Fruit fly (Drosophila melanogaster) whole organism, embryonic: ENCODE measurements around the gene CG10232.

Experiments
- Adf1 ChIP-seq: fragments of 200-800 bp; sonication (Bioruptor generic); IDR thresholded peaks from 2 replicates; pipeline ENCODE4 v1.3.6; 2022; ENCODE audit warnings: missing biosample characterization, missing genetic modification characterization
- Atf-2 ChIP-seq: fragments of 200-800 bp; sonication (Bioruptor generic); optimal IDR thresholded peaks from 2 replicates; lab custom pipeline; 2016; ENCODE audit warnings: missing biosample characterization, missing genetic modification characterization
- Bteb2 ChIP-seq: fragments of 200-800 bp; sonication (Bioruptor generic); optimal IDR thresholded peaks from 2 replicates; lab custom pipeline; 2016; ENCODE audit warnings: missing biosample characterization, missing genetic modification characterization
- CG10959 ChIP-seq: fragments of 200-800 bp; sonication (Bioruptor generic); IDR thresholded peaks from 2 replicates; pipeline ENCODE4 v1.3.6; 2022; ENCODE audit warnings: missing biosample characterization, missing genetic modification characterization
- CG11504 ChIP-seq: fragments of 200-800 bp; sonication (Bioruptor generic); optimal IDR thresholded peaks from 3 replicates; lab custom pipeline; 2019; ENCODE audit warnings: missing biosample characterization, mild to moderate bottlenecking, missing genetic modification characterization, moderate library complexity
- CG14965 ChIP-seq: fragments of 200-800 bp; sonication (Bioruptor generic); optimal IDR thresholded peaks from 2 replicates; lab custom pipeline; 2016; ENCODE audit warnings: missing biosample characterization, missing genetic modification characterization, borderline replicate concordance
- CG1529 ChIP-seq: fragments of 200-800 bp; sonication (Bioruptor generic); optimal IDR thresholded peaks from 3 replicates; lab custom pipeline; 2018; ENCODE audit warnings: missing biosample characterization, missing genetic modification characterization
- CG18262 ChIP-seq: fragments of 200-800 bp; optimal IDR thresholded peaks from 3 replicates; lab custom pipeline; 2019; ENCODE audit warnings: missing biosample characterization, mild to moderate bottlenecking, missing genetic modification characterization, moderate library complexity
- CG18599 ChIP-seq: fragments of 200-800 bp; sonication (Bioruptor generic); optimal IDR thresholded peaks from 3 replicates; lab custom pipeline; 2017; ENCODE audit warnings: missing biosample characterization, missing genetic modification characterization, mild to moderate bottlenecking, moderate library complexity, missing genetic modification reagents
- CG2712 ChIP-seq: fragments of 200-800 bp; optimal IDR thresholded peaks from 3 replicates; lab custom pipeline; 2019; ENCODE audit warnings: missing biosample characterization, mild to moderate bottlenecking, missing genetic modification characterization, moderate library complexity
- CG30020 ChIP-seq: fragments of 200-800 bp; optimal IDR thresholded peaks from 2 replicates; lab custom pipeline; 2019; ENCODE audit warnings: missing biosample characterization, mild to moderate bottlenecking, missing genetic modification characterization, moderate library complexity
- CG31224 ChIP-seq: fragments of 200-800 bp; sonication (Bioruptor generic); IDR thresholded peaks from 2 replicates; pipeline ENCODE4 v1.3.6; 2022; ENCODE audit warnings: missing biosample characterization, missing genetic modification characterization
- CG3163 ChIP-seq: fragments of 200-800 bp; sonication (Bioruptor generic); optimal IDR thresholded peaks from 3 replicates; lab custom pipeline; 2016; ENCODE audit warnings: missing biosample characterization, missing genetic modification characterization
- CG34224 ChIP-seq: fragments of 200-800 bp; sonication (Bioruptor generic); IDR thresholded peaks from 3 replicates; pipeline ENCODE4 v1.3.6; 2022; ENCODE audit warnings: missing biosample characterization, missing genetic modification characterization; ENCODE audit not compliant: partially characterized antibody
- CG4730 ChIP-seq: fragments of 200-800 bp; sonication (Bioruptor generic); IDR thresholded peaks from 2 replicates; pipeline ENCODE4 v1.3.6; 2022; ENCODE audit warnings: missing biosample characterization, missing genetic modification characterization
- CG4854 ChIP-seq: fragments of 200-800 bp; sonication (Bioruptor generic); optimal IDR thresholded peaks from 2 replicates; lab custom pipeline; 2016; ENCODE audit warnings: missing biosample characterization, missing genetic modification characterization, inconsistent platforms
- CG5953 ChIP-seq: fragments of 200-800 bp; sonication (Bioruptor generic); IDR thresholded peaks from 2 replicates; pipeline ENCODE4 v1.3.6; 2022; ENCODE audit warnings: missing biosample characterization, missing genetic modification characterization
- CG7928 ChIP-seq: fragments of 200-800 bp; sonication (Bioruptor generic); optimal IDR thresholded peaks from 2 replicates; lab custom pipeline; 2017; ENCODE audit warnings: missing biosample characterization, mild to moderate bottlenecking, missing genetic modification characterization
- CG8290 ChIP-seq, 3 experiments: fragments of 200-800 bp; sonication (Bioruptor generic); optimal IDR thresholded peaks; 2 replicates each; lab custom pipeline; 2016 to 2019; ENCODE audit warnings: missing biosample characterization in 3 of 3, missing genetic modification characterization in 3 of 3, mild to moderate bottlenecking in 2 of 3, moderate library complexity in 1 of 3
- CG9437 ChIP-seq: fragments of 200-800 bp; sonication (Bioruptor generic); optimal IDR thresholded peaks from 2 replicates; lab custom pipeline; 2018; ENCODE audit warnings: missing biosample characterization, mild to moderate bottlenecking, missing genetic modification characterization
- CG9727 ChIP-seq: fragments of 200-800 bp; sonication (Bioruptor generic); optimal IDR thresholded peaks from 3 replicates; lab custom pipeline; 2017; ENCODE audit warnings: missing biosample characterization, mild to moderate bottlenecking, missing genetic modification characterization
- CG9817 ChIP-seq: fragments of 200-800 bp; sonication (Bioruptor generic); optimal IDR thresholded peaks from 2 replicates; lab custom pipeline; 2018; ENCODE audit warnings: missing biosample characterization, mild to moderate bottlenecking, missing genetic modification characterization, moderate library complexity
- CHES-1-like ChIP-seq: fragments of 200-800 bp; sonication (Bioruptor generic); optimal IDR thresholded peaks from 2 replicates; lab custom pipeline; 2016; ENCODE audit warnings: missing biosample characterization, missing genetic modification characterization
- Fer1 ChIP-seq: fragments of 200-800 bp; sonication (Bioruptor generic); optimal IDR thresholded peaks from 2 replicates; lab custom pipeline; 2017; ENCODE audit warnings: missing biosample characterization, mild to moderate bottlenecking, missing genetic modification characterization
- Hmr ChIP-seq: fragments of 200-800 bp; sonication (Bioruptor generic); optimal IDR thresholded peaks from 3 replicates; lab custom pipeline; 2017; ENCODE audit warnings: mild to moderate bottlenecking, missing biosample characterization, missing genetic modification reagents, missing genetic modification characterization
- Hr51 ChIP-seq, 2 experiments: fragments of 200-800 bp; sonication (Bioruptor generic); optimal IDR thresholded peaks; 2 replicates in 1 of 2; 3 replicates in 1 of 2; lab custom pipeline; 2016 to 2018; ENCODE audit warnings: missing biosample characterization in 2 of 2, missing genetic modification characterization in 2 of 2, mild to moderate bottlenecking in 1 of 2, moderate library complexity in 1 of 2
- Kr ChIP-seq: fragments of 200-800 bp; sonication (Bioruptor generic); optimal IDR thresholded peaks from 2 replicates; lab custom pipeline; 2017; ENCODE audit warnings: missing biosample characterization, mild to moderate bottlenecking, missing genetic modification characterization
- Mad ChIP-seq: fragments of 200-800 bp; sonication (Bioruptor generic); optimal IDR thresholded peaks from 2 replicates; lab custom pipeline; 2016; ENCODE audit warnings: missing biosample characterization, missing genetic modification characterization
- Myb ChIP-seq: fragments of 200-800 bp; sonication (Bioruptor generic); optimal IDR thresholded peaks from 2 replicates; lab custom pipeline; 2016; ENCODE audit warnings: missing biosample characterization, missing genetic modification characterization
- Neu2 ChIP-seq: fragments of 200-800 bp; sonication (Bioruptor generic); optimal IDR thresholded peaks from 3 replicates; lab custom pipeline; 2016; ENCODE audit warnings: missing biosample characterization, missing genetic modification characterization, borderline replicate concordance
- Opbp ChIP-seq: fragments of 200-800 bp; sonication (Bioruptor generic); IDR thresholded peaks from 3 replicates; pipeline ENCODE4 v1.3.6; 2022; ENCODE audit warnings: missing biosample characterization, missing genetic modification characterization; ENCODE audit not compliant: partially characterized antibody
- Scr ChIP-seq: fragments of 200-800 bp; sonication (Bioruptor generic); IDR thresholded peaks from 2 replicates; pipeline ENCODE4 v1.3.6; 2022; ENCODE audit warnings: missing biosample characterization, missing genetic modification characterization; ENCODE audit not compliant: partially characterized antibody
- Side ChIP-seq: fragments of 200-800 bp; sonication (Bioruptor generic); optimal IDR thresholded peaks from 2 replicates; lab custom pipeline; 2016; ENCODE audit warnings: missing biosample characterization, missing genetic modification characterization
- cad ChIP-seq: fragments of >200 bp; optimal IDR thresholded peaks from 2 replicates; lab custom pipeline; 2017; ENCODE audit warnings: missing biosample characterization, missing genetic modification characterization
- cas ChIP-seq: fragments of 200-800 bp; sonication (Bioruptor generic); IDR thresholded peaks from 2 replicates; pipeline ENCODE4 v1.3.6; 2022; ENCODE audit warnings: missing biosample characterization, missing genetic modification characterization
- crp ChIP-seq, 2 experiments: fragments of 200-800 bp; sonication (Bioruptor generic); optimal IDR thresholded peaks; 2 replicates in 1 of 2; 3 replicates in 1 of 2; lab custom pipeline; 2017; ENCODE audit warnings: missing biosample characterization in 2 of 2, missing genetic modification characterization in 2 of 2, mild to moderate bottlenecking in 1 of 2, moderate library complexity in 1 of 2
- dysf ChIP-seq: fragments of 200-800 bp; sonication (Bioruptor generic); IDR thresholded peaks from 3 replicates; pipeline ENCODE4 v1.3.6; 2022; ENCODE audit warnings: missing biosample characterization, missing genetic modification characterization
- ems ChIP-seq: fragments of 200-800 bp; sonication (Bioruptor generic); optimal IDR thresholded peaks from 3 replicates; lab custom pipeline; 2016; ENCODE audit warnings: missing biosample characterization, missing genetic modification characterization
- gce ChIP-seq: fragments of 200-800 bp; sonication (Bioruptor generic); IDR thresholded peaks from 3 replicates; pipeline ENCODE4 v1.3.6; 2022; ENCODE audit warnings: missing biosample characterization, missing genetic modification characterization
- gcm ChIP-seq: fragments of 200-800 bp; sonication (Bioruptor generic); optimal IDR thresholded peaks from 2 replicates; lab custom pipeline; 2019; ENCODE audit warnings: missing biosample characterization, mild to moderate bottlenecking, missing genetic modification characterization, moderate library complexity
- gem ChIP-seq: fragments of 200-800 bp; sonication (Bioruptor generic); optimal IDR thresholded peaks from 2 replicates; lab custom pipeline; 2019; ENCODE audit warnings: missing biosample characterization, mild to moderate bottlenecking, missing genetic modification characterization, moderate library complexity
- gsb ChIP-seq: fragments of 200-800 bp; sonication (Bioruptor generic); IDR thresholded peaks from 2 replicates; pipeline ENCODE4 v1.3.6; 2022; ENCODE audit warnings: missing biosample characterization, missing genetic modification characterization
- ken ChIP-seq: fragments of 200-800 bp; sonication (Bioruptor generic); IDR thresholded peaks from 3 replicates; pipeline ENCODE4 v1.3.6; 2022; ENCODE audit warnings: missing biosample characterization, missing genetic modification characterization
- lab ChIP-seq: fragments of 200-800 bp; sonication (Bioruptor generic); optimal IDR thresholded peaks from 3 replicates; lab custom pipeline; 2017; ENCODE audit warnings: missing biosample characterization, missing genetic modification characterization, mild to moderate bottlenecking, moderate library complexity, missing genetic modification reagents
- mirr ChIP-seq: fragments of 200-800 bp; sonication (Bioruptor generic); optimal IDR thresholded peaks from 3 replicates; lab custom pipeline; 2018; ENCODE audit warnings: missing biosample characterization, mild to moderate bottlenecking, missing genetic modification characterization
- pros ChIP-seq: fragments of 200-800 bp; sonication (Bioruptor generic); optimal IDR thresholded peaks from 3 replicates; lab custom pipeline; 2019; ENCODE audit warnings: missing biosample characterization, mild to moderate bottlenecking, missing genetic modification characterization, moderate library complexity
- tll ChIP-seq, 2 experiments: fragments of 200-800 bp in 1 of 2; fragments of >200 bp in 1 of 2; sonication (Bioruptor generic) in 1 of 2; optimal IDR thresholded peaks; 2 replicates each; lab custom pipeline; 2017 to 2019; ENCODE audit warnings: missing biosample characterization in 2 of 2, missing genetic modification characterization in 2 of 2, mild to moderate bottlenecking in 1 of 2, moderate library complexity in 1 of 2
- unpg ChIP-seq: fragments of 200-800 bp; sonication (Bioruptor generic); optimal IDR thresholded peaks from 3 replicates; lab custom pipeline; 2018; ENCODE audit warnings: missing biosample characterization, mild to moderate bottlenecking, missing genetic modification characterization, moderate library complexity

Gene CG10232

dm6 chr3R:23709508-23710208, 11.8 kb downstream of the CG10232 start, which contains the start of gene CG10301 (continued):
- TF ChIP-seq Neu2 (GFP tag; lab: Kevin White, UChicago): no peak
- TF ChIP-seq Atf-2: peak; percentile 46
- no peak for TF ChIP-seq gsb (GFP tag; lab: Robert Waterston, UW)
- no peak for TF ChIP-seq CG14965
- TF ChIP-seq CG18262 (tag; lab: Kevin White, UChicago): peak; percentile 74
- peak; percentile 24 for TF ChIP-seq ems
- TF ChIP-seq CG34224 (GFP tag; lab: Robert Waterston, UW): no peak
- no peak for TF ChIP-seq gcm (GFP tag; lab: Kevin White, UChicago)
- peak; percentile 32 for TF ChIP-seq CG18599 (GFP tag; lab: Kevin White, UChicago)
- peak; percentile 50; the same call in 1 of the 3 replicates for TF ChIP-seq ken (GFP tag; lab: Robert Waterston, UW)
- peak; percentile 76 for TF ChIP-seq gem (tag; lab: Kevin White, UChicago)
- TF ChIP-seq Hr51 (GFP tag; optimal IDR thresholded peaks at IDR 0.05; lab: Kevin White, UChicago): peak; percentile 1 to 53
- peak; percentile 77 for TF ChIP-seq CG2712
- no peak for TF ChIP-seq cad (GFP tag; lab: Kevin White, UChicago)
- no peak for TF ChIP-seq CHES-1-like (GFP tag; lab: Kevin White, UChicago)
- TF ChIP-seq cas (GFP tag; lab: Robert Waterston, UW): no peak
- peak; percentile 53; the same call in 1 of the 2 replicates for TF ChIP-seq CG5953 (GFP tag; lab: Robert Waterston, UW)
- TF ChIP-seq tll (GFP tag; optimal IDR thresholded peaks at IDR 0.05; lab: Kevin White, UChicago): no peak
- no peak for TF ChIP-seq Myb
- no peak for TF ChIP-seq mirr
- no peak for TF ChIP-seq Mad (GFP tag; lab: Kevin White, UChicago)
- TF ChIP-seq unpg (GFP tag; lab: Kevin White, UChicago): peak; percentile 61
- peak; percentile 10 for TF ChIP-seq Side
- no peak for TF ChIP-seq Kr
- no peak for TF ChIP-seq Opbp (GFP tag; lab: Robert Waterston, UW)
- no peak for TF ChIP-seq CG4854
- TF ChIP-seq CG3163 (GFP tag; lab: Kevin White, UChicago): no peak
- no peak for TF ChIP-seq CG30020 (tag; lab: Kevin White, UChicago)
- TF ChIP-seq Scr (GFP tag; lab: Robert Waterston, UW): no peak
- TF ChIP-seq lab (GFP tag; lab: Kevin White, UChicago): peak; percentile 43
- peak; percentile 76 for TF ChIP-seq CG10959
- TF ChIP-seq crp (GFP tag; optimal IDR thresholded peaks at IDR 0.05; lab: Kevin White, UChicago): peak in 1 of 2 experiments; percentile 1
- TF ChIP-seq pros: no peak
- TF ChIP-seq CG8290 (GFP tag; optimal IDR thresholded peaks at IDR 0.05; lab: Kevin White, UChicago): peak; percentile 24
- no peak for TF ChIP-seq CG8290 (tag; optimal IDR thresholded peaks at IDR 0.05; lab: Kevin White, UChicago)
- peak; percentile 12 for TF ChIP-seq CG9437 (GFP tag; lab: Kevin White, UChicago)
- TF ChIP-seq CG7928: no peak
- TF ChIP-seq CG11504: peak; percentile 67
- TF ChIP-seq dysf: peak; percentile 62; the same call in 2 of the 3 replicates
- no peak for TF ChIP-seq Adf1 (GFP tag; lab: Robert Waterston, UW)
- TF ChIP-seq gce (GFP tag; lab: Robert Waterston, UW): no peak
- no peak for TF ChIP-seq CG4730
- TF ChIP-seq Fer1: no peak
- TF ChIP-seq Bteb2 (GFP tag; lab: Kevin White, UChicago): no peak
- TF ChIP-seq Hmr (GFP tag; lab: Kevin White, UChicago): no peak
- TF ChIP-seq CG1529 (GFP tag; lab: Kevin White, UChicago): peak; percentile 58
- TF ChIP-seq CG9727 (GFP tag; lab: Kevin White, UChicago): peak; percentile 79
- no peak for TF ChIP-seq CG9817 (tag; lab: Kevin White, UChicago)
- TF ChIP-seq CG31224 (GFP tag; lab: Robert Waterston, UW): no peak
